Worm (Caenorhabditis elegans): ENCODE measurements around the gene npp-3.

npp-3 gene

ce11 chrII:11836554-11837218 is 37.9 kb downstream of the npp-3 start:
- TF ChIP-seq W03F9.2 (tag; optimal IDR thresholded peaks at IDR 0.05) (no peak), him-1 (tag; optimal IDR thresholded peaks at IDR 0.05) (no peak), dao-5 (tag; optimal IDR thresholded peaks at IDR 0.05) (no peak)

ce11 chrII:11835208-11835607 is 39.4 kb downstream of the npp-3 start, which contains the start of gene T27D12.6:
TSS of gene T27D12.6 (plus strand) at chrII:11835508.
- TF ChIP-seq W03F9.2 (tag; optimal IDR thresholded peaks at IDR 0.05) = no peak
- TF ChIP-seq dao-5 (tag; optimal IDR thresholded peaks at IDR 0.05) = no peak
- TF ChIP-seq him-1 (tag; optimal IDR thresholded peaks at IDR 0.05) = no peak

ce11 chrII:11832475-11832874 is 42.1 kb downstream of the npp-3 start, which contains the start of gene clec-144:
TSS of gene clec-144 (minus strand) at chrII:11832575.
- TF ChIP-seq him-1 (tag; optimal IDR thresholded peaks at IDR 0.05) (no peak), dao-5 (tag; optimal IDR thresholded peaks at IDR 0.05) (no peak), W03F9.2 (tag; optimal IDR thresholded peaks at IDR 0.05) (no peak)

ce11 chrII:11830601-11831000 is 44.0 kb downstream of the npp-3 start:
- TF ChIP-seq him-1 (tag; optimal IDR thresholded peaks at IDR 0.05) = no peak

- TF ChIP-seq W03F9.2 (tag; optimal IDR thresholded peaks at IDR 0.05) (no peak), him-1 (tag; optimal IDR thresholded peaks at IDR 0.05) (no peak), dao-5 (tag; optimal IDR thresholded peaks at IDR 0.05) (no peak)
Measured at ce11 chrII:11829920-11830319, 44.7 kb downstream of the npp-3 start, which contains the start of gene pes-5. TSS of gene pes-5 (minus strand) at chrII:11830020.

ce11 chrII:11823566-11824308 is 50.9 kb downstream of the npp-3 start, which contains the start of gene Y6D1A.1:
TSS of gene Y6D1A.1 (minus strand) at chrII:11823616.
- TF ChIP-seq dao-5 (tag; optimal IDR thresholded peaks at IDR 0.05) (no peak), W03F9.2 (tag; optimal IDR thresholded peaks at IDR 0.05) (no peak), him-1 (tag; optimal IDR thresholded peaks at IDR 0.05) (no peak)

- no peak for TF ChIP-seq W03F9.2 (tag; optimal IDR thresholded peaks at IDR 0.05)
- TF ChIP-seq dao-5 (tag; optimal IDR thresholded peaks at IDR 0.05) = no peak
- TF ChIP-seq him-1 (tag; optimal IDR thresholded peaks at IDR 0.05) = no peak
Measured at ce11 chrII:11819824-11820223, 54.8 kb downstream of the npp-3 start, which contains the start of gene Y6D1A.2. TSS of gene Y6D1A.2 (minus strand) at chrII:11819924.

- TF ChIP-seq W03F9.2 (tag; optimal IDR thresholded peaks at IDR 0.05) (no peak), him-1 (tag; optimal IDR thresholded peaks at IDR 0.05) (no peak), dao-5 (tag; optimal IDR thresholded peaks at IDR 0.05) (no peak)
Measured at ce11 chrII:11816475-11816874, 58.1 kb downstream of the npp-3 start, which contains the start of gene pap-3. TSS of gene pap-3 (minus strand) at chrII:11816575.

- TF ChIP-seq dao-5 (tag; optimal IDR thresholded peaks at IDR 0.05) (no peak), W03F9.2 (tag; optimal IDR thresholded peaks at IDR 0.05) (no peak), him-1 (tag; optimal IDR thresholded peaks at IDR 0.05) (no peak)
Measured at ce11 chrII:11816014-11816413, 58.6 kb downstream of the npp-3 start.

All from whole organism, L4/young adult.